Worm (Caenorhabditis elegans) whole organism, L4/young adult: Measurements from ENCODE around the gene C54E4.12.

Experiments used
- dao-5 ChIP-seq: sonication (generic microtip); optimal IDR thresholded peaks from 2 replicates; lab custom pipeline; 2016; ENCODE audit warnings: missing genotype, missing genetic modification characterization, moderate library complexity, missing compliant biosample characterization
- him-1 ChIP-seq: sonication (generic microtip); optimal IDR thresholded peaks from 2 replicates; lab custom pipeline; 2016; ENCODE audit warnings: missing genotype, missing genetic modification reagents, missing genetic modification characterization, missing compliant biosample characterization

DNA sequence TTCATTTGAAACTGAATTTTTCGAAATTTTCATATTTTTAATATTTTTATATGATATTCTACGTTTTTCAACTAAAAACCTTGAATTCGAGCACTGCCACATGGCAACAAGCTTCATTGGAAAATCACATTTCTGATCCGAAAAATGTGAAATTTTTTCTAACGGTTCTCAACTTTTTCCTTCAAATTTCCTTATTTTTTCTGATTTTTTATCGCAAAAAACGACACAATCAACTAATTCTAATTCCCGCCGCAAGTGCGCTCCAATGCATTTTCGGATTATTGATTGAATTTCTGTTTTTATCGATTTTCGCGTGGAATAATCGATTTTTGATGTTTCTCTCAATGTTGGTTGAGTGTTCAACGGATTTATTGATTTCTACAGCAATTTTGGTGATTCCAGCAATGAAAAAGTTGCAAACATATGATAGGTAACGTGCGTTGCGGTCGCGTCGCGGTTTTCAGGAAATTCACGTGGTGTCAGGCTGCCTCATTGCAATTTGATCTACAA is 7.0 kb downstream of the C54E4.12 start, which contains the start of gene C23H5.12:
- TF ChIP-seq dao-5 (tag; lab: Kevin White, UChicago) (no peak), him-1 (no peak)
